Worm (Caenorhabditis elegans) whole organism, young adult: ENCODE data around the gene atf-4.

Experiments
- C06A6.2 ChIP-seq: fragments of 200-800 bp; sonication (Bioruptor generic); conservative IDR thresholded peaks from 2 replicates; pipeline ENCODE4 v1.3.6; 2022; ENCODE audit warnings: missing genetic modification characterization, missing compliant biosample characterization
- D2030.7 ChIP-seq: fragments of 200-800 bp; sonication (Bioruptor generic); IDR thresholded peaks from 2 replicates; pipeline ENCODE4 v1.3.6; 2022; ENCODE audit warnings: missing genetic modification reagents, missing genetic modification characterization, missing compliant biosample characterization
- F33H1.4 ChIP-seq: fragments of 200-800 bp; sonication (Bioruptor generic); IDR thresholded peaks from 2 replicates; pipeline ENCODE4 v1.3.6; 2022; ENCODE audit warnings: missing genetic modification reagents, missing genetic modification characterization, missing compliant biosample characterization
- F52B5.7 ChIP-seq: sonication (generic microtip); optimal IDR thresholded peaks from 2 replicates; lab custom pipeline; 2016; ENCODE audit warnings: mild to moderate bottlenecking, missing genetic modification characterization, missing compliant biosample characterization
- F55B11.4 ChIP-seq: sonication (generic microtip); optimal IDR thresholded peaks from 2 replicates; lab custom pipeline; 2016; ENCODE audit warnings: missing compliant biosample characterization, missing genetic modification characterization, borderline replicate concordance; ENCODE audit not compliant: insufficient read depth
- K11D2.4 ChIP-seq: fragments of 200-800 bp; sonication (Bioruptor generic); IDR thresholded peaks from 2 replicates; pipeline ENCODE4 v1.3.6; 2022; ENCODE audit warnings: missing genetic modification reagents, missing genetic modification characterization, missing compliant biosample characterization
- K12H6.12 ChIP-seq: fragments of 200-800 bp; sonication (Bioruptor generic); optimal IDR thresholded peaks from 2 replicates; lab custom pipeline; 2018; ENCODE audit warnings: mild to moderate bottlenecking, missing genetic modification characterization, missing compliant biosample characterization
- T07F8.4 ChIP-seq: sonication (generic microtip); optimal IDR thresholded peaks from 2 replicates; lab custom pipeline; 2016; ENCODE audit warnings: mild to moderate bottlenecking, missing genetic modification characterization, moderate library complexity, missing compliant biosample characterization
- Y53F4B.3 ChIP-seq: fragments of 200-800 bp; sonication (Bioruptor generic); IDR thresholded peaks from 2 replicates; pipeline ENCODE4 v1.3.6; 2022; ENCODE audit warnings: missing genetic modification reagents, missing genetic modification characterization, missing compliant biosample characterization
- Y79H2A.3 ChIP-seq: fragments of 200-800 bp; sonication (Bioruptor generic); conservative IDR thresholded peaks from 2 replicates; pipeline ENCODE4 v1.3.6; 2022; ENCODE audit warnings: missing genetic modification reagents, missing genetic modification characterization, missing compliant biosample characterization
- Y95B8A.8 ChIP-seq: fragments of 200-800 bp; sonication (Bioruptor generic); IDR thresholded peaks from 2 replicates; pipeline ENCODE4 v1.3.6; 2022; ENCODE audit warnings: missing genetic modification reagents, missing genetic modification characterization, missing compliant biosample characterization
- atf-7 ChIP-seq: sonication (generic microtip); optimal IDR thresholded peaks from 2 replicates; lab custom pipeline; 2017; ENCODE audit warnings: mild to moderate bottlenecking, missing genetic modification characterization, missing compliant biosample characterization
- bed-1 ChIP-seq: fragments of 200-800 bp; sonication (Bioruptor generic); IDR thresholded peaks from 2 replicates; pipeline ENCODE4 v1.3.6; 2022; ENCODE audit warnings: missing genetic modification reagents, missing genetic modification characterization, missing compliant biosample characterization
- bed-2 ChIP-seq: fragments of 200-800 bp; sonication (Bioruptor generic); IDR thresholded peaks from 2 replicates; pipeline ENCODE4 v1.3.6; 2022; ENCODE audit warnings: missing genetic modification reagents, missing genetic modification characterization, missing compliant biosample characterization
- ceh-27 ChIP-seq: fragments of 200-800 bp; sonication (Bioruptor generic); optimal IDR thresholded peaks from 2 replicates; lab custom pipeline; 2018; ENCODE audit warnings: mild to moderate bottlenecking, missing genetic modification characterization, moderate library complexity, missing compliant biosample characterization
- ceh-58 ChIP-seq: fragments of 200-800 bp; sonication (Bioruptor generic); IDR thresholded peaks from 2 replicates; pipeline ENCODE4 v1.3.6; 2022; ENCODE audit warnings: missing genetic modification characterization, missing compliant biosample characterization
- die-1 ChIP-seq: sonication (generic microtip); optimal IDR thresholded peaks from 2 replicates; lab custom pipeline; 2016; ENCODE audit warnings: missing genotype, mild to moderate bottlenecking, missing genetic modification characterization, missing compliant biosample characterization
- dox-1 ChIP-seq: fragments of 200-800 bp; sonication (Bioruptor generic); IDR thresholded peaks from 2 replicates; pipeline ENCODE4 v1.3.6; 2022; ENCODE audit warnings: missing genetic modification reagents, missing genetic modification characterization, missing compliant biosample characterization
- efl-1 ChIP-seq: fragments of 150-350 bp; optimal IDR thresholded peaks from 2 replicates; lab custom pipeline; 2014; ENCODE audit warnings: missing biosample characterization, missing genetic modification reagents, missing genetic modification characterization
- egl-18 ChIP-seq: fragments of 200-800 bp; sonication (Bioruptor generic); IDR thresholded peaks from 2 replicates; pipeline ENCODE4 v1.3.6; 2022; ENCODE audit warnings: missing genetic modification reagents, missing genetic modification characterization, missing compliant biosample characterization
- egl-44 ChIP-seq: fragments of 200-800 bp; sonication (Bioruptor generic); IDR thresholded peaks from 2 replicates; pipeline ENCODE4 v1.3.6; 2022; ENCODE audit warnings: missing genetic modification reagents, missing genetic modification characterization, missing compliant biosample characterization
- ets-4 ChIP-seq: fragments of 200-800 bp; sonication (Bioruptor generic); optimal IDR thresholded peaks from 2 replicates; lab custom pipeline; 2018; ENCODE audit warnings: mild to moderate bottlenecking, missing genetic modification characterization, missing compliant biosample characterization
- hlh-12 ChIP-seq: sonication (generic microtip); optimal IDR thresholded peaks from 2 replicates; lab custom pipeline; 2016; ENCODE audit warnings: missing genetic modification characterization, missing compliant biosample characterization
- hlh-26 ChIP-seq: fragments of 200-800 bp; sonication (Bioruptor generic); conservative IDR thresholded peaks from 2 replicates; pipeline ENCODE4 v1.3.6; 2022; ENCODE audit warnings: missing genetic modification reagents, missing genetic modification characterization, missing compliant biosample characterization
- hmg-20 ChIP-seq: fragments of 200-800 bp; sonication (Bioruptor generic); IDR thresholded peaks from 2 replicates; pipeline ENCODE4 v1.3.6; 2022; ENCODE audit warnings: missing genetic modification reagents, missing genetic modification characterization, missing compliant biosample characterization
- lin-40 ChIP-seq: sonication (generic microtip); optimal IDR thresholded peaks from 2 replicates; lab custom pipeline; 2016; ENCODE audit warnings: missing genetic modification characterization, mild to moderate bottlenecking, missing compliant biosample characterization, missing genotype, missing genetic modification reagents
- mes-4 ChIP-seq: sonication (generic microtip); optimal IDR thresholded peaks from 2 replicates; lab custom pipeline; 2016; ENCODE audit warnings: missing genotype, missing genetic modification characterization, missing compliant biosample characterization
- nfya-1 ChIP-seq: sonication (generic microtip); optimal IDR thresholded peaks from 2 replicates; lab custom pipeline; 2017; ENCODE audit warnings: antibody characterized with exemption, missing compliant biosample characterization, missing genetic modification characterization, borderline replicate concordance; ENCODE audit not compliant: insufficient read depth
- nhr-80 ChIP-seq: sonication (generic microtip); optimal IDR thresholded peaks from 2 replicates; lab custom pipeline; 2016; ENCODE audit warnings: missing genetic modification characterization, missing compliant biosample characterization
- snpc-1.1 ChIP-seq: sonication (generic microtip); optimal IDR thresholded peaks from 2 replicates; lab custom pipeline; 2017; ENCODE audit warnings: missing genetic modification characterization, mild to moderate bottlenecking, missing compliant biosample characterization, antibody characterized with exemption, moderate library complexity, missing genotype, missing genetic modification reagents; ENCODE audit not compliant: insufficient read depth
- tbx-9 ChIP-seq: sonication (generic microtip); optimal IDR thresholded peaks from 2 replicates; lab custom pipeline; 2016; ENCODE audit warnings: borderline replicate concordance, missing genetic modification characterization, inconsistent platforms, missing compliant biosample characterization
- unc-62 ChIP-seq: fragments of 150-350 bp; optimal IDR thresholded peaks from 2 replicates; lab custom pipeline; 2014; ENCODE audit warnings: missing biosample characterization, missing genetic modification reagents, missing genetic modification characterization
- ztf-25 ChIP-seq: fragments of 200-800 bp; sonication (Bioruptor generic); IDR thresholded peaks from 2 replicates; pipeline ENCODE4 v1.3.6; 2022; ENCODE audit warnings: missing genetic modification reagents, missing genetic modification characterization, missing compliant biosample characterization
- ztf-28 ChIP-seq: fragments of 200-800 bp; sonication (Bioruptor generic); IDR thresholded peaks from 2 replicates; pipeline ENCODE4 v1.3.6; 2022; ENCODE audit warnings: missing genetic modification reagents, missing genetic modification characterization, missing compliant biosample characterization
- ztf-3 ChIP-seq: fragments of 200-800 bp; sonication (Bioruptor generic); optimal IDR thresholded peaks from 2 replicates; lab custom pipeline; 2018; ENCODE audit warnings: mild to moderate bottlenecking, missing genetic modification characterization, missing compliant biosample characterization

Gene atf-4

DNA sequence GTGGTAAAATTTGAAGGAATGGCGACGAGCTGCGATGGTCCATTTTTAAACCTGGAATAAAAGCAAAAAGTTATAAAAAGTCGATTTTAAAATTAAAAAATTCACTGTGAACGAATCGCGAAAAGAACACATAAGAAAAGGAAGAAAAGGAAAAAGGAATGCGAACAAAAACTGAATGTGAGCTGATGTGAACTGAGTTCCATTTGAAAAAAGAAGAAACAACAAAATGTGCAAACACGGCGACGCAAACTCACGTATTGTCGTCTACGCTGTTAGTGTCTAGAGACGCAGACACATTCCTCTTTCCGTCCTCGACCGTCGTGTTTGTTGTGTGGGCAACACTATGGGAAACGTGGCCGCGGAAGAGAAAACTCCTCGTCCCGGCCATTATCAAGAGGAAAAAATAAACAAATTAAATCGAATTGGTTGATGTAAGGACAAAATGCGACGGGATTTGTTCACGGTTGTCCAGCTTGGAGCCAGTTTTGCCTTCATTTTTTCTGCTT, 43.2 kb upstream of the atf-4 start, which contains the start of the genes C27C12.1 and C27C12.4 (continued):
- TF ChIP-seq efl-1 (no peak), ceh-58 (GFP tag; lab: Robert Waterston, UW) (no peak), tbx-9 (tag; lab: Kevin White, UChicago) (no peak), snpc-1.1 (no peak), C06A6.2 (GFP tag; lab: Robert Waterston, UW) (peak; percentile 35; the same call in 1 of the 2 replicates), egl-44 (no peak), nfya-1 (tag; lab: Kevin White, UChicago) (no peak), ceh-27 (GFP tag; lab: Kevin White, UChicago) (peak; percentile 80), ztf-3 (GFP tag; lab: Kevin White, UChicago) (no peak), K11D2.4 (peak; percentile 80), ztf-25 (GFP tag; lab: Robert Waterston, UW) (no peak), die-1 (no peak)

DNA sequence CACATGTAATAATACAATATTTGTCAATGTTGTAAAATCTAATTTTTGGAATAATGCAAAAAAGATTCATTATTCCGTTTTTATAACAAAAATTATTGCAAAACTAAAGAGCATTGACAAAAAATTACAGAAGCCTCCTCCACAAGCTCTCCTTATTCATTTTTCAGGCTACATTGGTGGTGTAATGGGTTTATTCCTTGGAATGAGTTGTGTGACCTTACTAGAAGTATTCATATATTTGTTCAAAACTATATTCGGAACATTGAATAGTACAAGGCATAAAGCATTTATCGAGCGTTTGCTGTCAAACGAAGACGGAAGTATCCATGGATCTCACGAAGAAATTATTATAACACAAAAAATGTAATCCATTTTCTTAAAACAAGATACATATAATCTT, 41.3 kb upstream of the atf-4 start:
- TF ChIP-seq Y53F4B.3 (GFP tag; lab: Robert Waterston, UW) (no peak), T07F8.4 (tag; lab: Kevin White, UChicago) (no peak), bed-1 (GFP tag; lab: Robert Waterston, UW) (no peak), atf-7 (tag; lab: Kevin White, UChicago) (no peak)

DNA sequence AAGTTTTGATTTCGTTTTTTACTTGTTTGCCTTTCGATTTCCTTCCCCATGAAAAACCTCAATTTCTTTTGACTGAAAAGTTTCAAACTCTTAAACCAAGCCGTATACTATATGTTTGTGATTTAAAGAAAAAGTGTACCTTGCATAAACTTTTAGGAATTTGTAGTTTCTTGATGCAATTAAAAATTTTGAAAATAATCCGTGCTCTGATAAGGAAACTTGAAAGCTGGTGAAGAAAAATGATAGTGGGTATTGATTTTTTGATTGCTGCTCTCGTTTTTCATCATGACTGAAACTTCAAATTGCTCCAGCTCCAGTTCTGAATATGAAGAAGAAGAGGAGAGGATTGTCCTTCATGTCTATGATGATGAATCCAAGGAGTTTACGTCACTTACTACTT, 38.4 kb upstream of the atf-4 start, which contains the start of gene acd-3:
Gene acd-3 (plus strand): TSS at position 222 of the 400 bp plus-strand sequence.
- TF ChIP-seq nhr-80 (tag; lab: Kevin White, UChicago) (peak; percentile 44), dox-1 (no peak)

DNA sequence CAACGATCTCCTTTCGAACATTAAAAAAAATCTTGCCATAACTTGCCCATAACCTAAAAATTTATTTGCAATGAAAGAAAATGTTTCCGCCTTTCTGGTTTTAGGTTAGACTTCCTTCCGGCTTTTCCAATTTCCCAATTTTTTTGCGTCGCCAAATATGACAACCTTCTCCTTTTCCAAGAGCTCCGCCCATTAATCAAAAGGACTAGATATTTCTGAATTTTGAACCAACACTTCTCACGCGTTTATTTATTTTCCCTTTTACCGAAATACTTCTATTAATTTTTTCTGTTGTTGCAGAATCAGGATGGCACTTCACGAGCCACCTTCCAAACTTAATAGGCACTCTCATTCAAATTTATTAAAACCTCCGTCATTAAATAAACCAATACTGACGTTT, 35.0 kb upstream of the atf-4 start, which contains the start of gene egrh-1:
Gene egrh-1 (plus strand): TSS at position 301 of the 400 bp plus-strand sequence.
- TF ChIP-seq F33H1.4 (GFP tag; lab: Robert Waterston, UW) = no peak
- TF ChIP-seq ets-4 (GFP tag; lab: Kevin White, UChicago) = no peak
- no peak for TF ChIP-seq Y79H2A.3
- TF ChIP-seq hlh-12 = no peak
- TF ChIP-seq Y95B8A.8 (GFP tag; lab: Robert Waterston, UW) = no peak
- TF ChIP-seq hlh-26 (GFP tag; lab: Robert Waterston, UW) = no peak
- no peak for TF ChIP-seq K12H6.12 (tag; lab: Kevin White, UChicago)
- no peak for TF ChIP-seq egl-18
- TF ChIP-seq D2030.7 (GFP tag; lab: Robert Waterston, UW) = no peak
- no peak for TF ChIP-seq mes-4 (tag; lab: Kevin White, UChicago)
- TF ChIP-seq F55B11.4 (tag; lab: Kevin White, UChicago) = no peak
- TF ChIP-seq bed-2 = no peak
- no peak for TF ChIP-seq nfya-1 (tag; lab: Kevin White, UChicago)
- TF ChIP-seq hmg-20 (GFP tag; lab: Robert Waterston, UW) = no peak
- TF ChIP-seq lin-40 (tag; lab: Kevin White, UChicago) = no peak
- no peak for TF ChIP-seq K11D2.4
- TF ChIP-seq unc-62 (GFP tag; lab: Kevin White, UChicago) = no peak
- no peak for TF ChIP-seq ztf-28
- no peak for TF ChIP-seq F52B5.7
